Fruit fly (Drosophila melanogaster): Measurements from ENCODE around the gene CG31373.

CG31373 gene

DNA sequence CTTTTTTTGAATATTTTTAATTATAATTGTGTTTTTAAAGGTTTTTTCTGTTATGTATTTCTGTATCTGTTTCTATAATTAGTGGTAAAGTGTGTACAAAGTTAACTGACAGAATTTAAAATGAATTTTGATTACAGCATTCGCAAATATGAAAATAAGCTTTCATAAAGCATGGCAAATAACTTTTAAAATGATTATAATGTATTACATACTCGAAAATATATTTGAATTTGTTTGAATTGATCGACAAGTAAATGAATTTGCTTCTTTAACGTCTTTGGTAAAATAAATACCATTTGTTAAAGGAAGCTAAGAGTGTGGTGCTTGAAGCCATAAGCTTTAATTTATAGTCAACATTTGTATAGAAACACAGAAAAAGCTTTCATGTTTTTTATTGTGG, 2.0 kb upstream of the CG31373 start, which contains the start of gene CG14689:
Gene CG14689, minus strand, starts transcription at position 101 of the 400 bp plus-strand sequence.
- TF ChIP-seq crc (GFP tag; optimal IDR thresholded peaks at IDR 0.05): no peak
- TF ChIP-seq CG11504 (tag; optimal IDR thresholded peaks at IDR 0.05): peak; percentile 81

dm6 chr3R:10708169-10708568, 995 bp downstream of the CG31373 start, which contains the start of gene CG31278:
TSS of gene CG31278 (minus strand) at chr3R:10708340.
- peak; percentile 79 for TF ChIP-seq knrl (GFP tag; IDR thresholded peaks at IDR 0.05; ENCODE audit: partially characterized antibody)
- peak; percentile 81 for TF ChIP-seq CG34224 (GFP tag; IDR thresholded peaks at IDR 0.05; ENCODE audit: partially characterized antibody)
- TF ChIP-seq bbx (GFP tag; IDR thresholded peaks at IDR 0.05; ENCODE audit: partially characterized antibody): peak; percentile 81
- peak; percentile 13 for TF ChIP-seq Lhr (GFP tag; optimal IDR thresholded peaks at IDR 0.05)
- TF ChIP-seq Scr (GFP tag; IDR thresholded peaks at IDR 0.05; ENCODE audit: partially characterized antibody): peak; percentile 83
- TF ChIP-seq CG1024 (GFP tag; IDR thresholded peaks at IDR 0.05): no peak
- no peak for TF ChIP-seq fd96Cb (tag; optimal IDR thresholded peaks at IDR 0.05)
- TF ChIP-seq nmo (GFP tag; optimal IDR thresholded peaks at IDR 0.05): peak; percentile 23
- TF ChIP-seq MESR4 (GFP tag; optimal IDR thresholded peaks at IDR 0.05): peak; percentile 35
- peak; percentile 58 for TF ChIP-seq sens (GFP tag)
- peak; percentile 80 for TF ChIP-seq CG7963 (GFP tag; IDR thresholded peaks at IDR 0.05; ENCODE audit: partially characterized antibody)
- TF ChIP-seq CG17612 (GFP tag; IDR thresholded peaks at IDR 0.05): no peak
- peak in 1 of 2 experiments; percentile 91 for TF ChIP-seq Pdp1 (GFP tag; optimal IDR thresholded peaks at IDR 0.05)
- peak; percentile 92 for TF ChIP-seq Sry-δ (GFP tag; optimal IDR thresholded peaks at IDR 0.05)
- TF ChIP-seq hbn (GFP tag; IDR thresholded peaks at IDR 0.05; ENCODE audit: partially characterized antibody): peak; percentile 74
- TF ChIP-seq HLH4C (GFP tag; IDR thresholded peaks at IDR 0.05; ENCODE audit: partially characterized antibody): peak; percentile 64
- peak; percentile 67 for TF ChIP-seq gfzf (GFP tag; optimal IDR thresholded peaks at IDR 0.05)
- TF ChIP-seq CG14014 (GFP tag; IDR thresholded peaks at IDR 0.05): no peak
- TF ChIP-seq CG9797 (GFP tag; optimal IDR thresholded peaks at IDR 0.05): peak; percentile 75
- peak; percentile 41 for TF ChIP-seq Sin3A (optimal IDR thresholded peaks at IDR 0.05)
- peak; percentile 54; the same call in 1 of the 2 replicates for TF ChIP-seq inv (GFP tag; IDR thresholded peaks at IDR 0.05; ENCODE audit: partially characterized antibody)
- no peak for TF ChIP-seq CG30020 (tag; optimal IDR thresholded peaks at IDR 0.05)
- TF ChIP-seq Dll (GFP tag; IDR thresholded peaks at IDR 0.05; ENCODE audit: partially characterized antibody): peak; percentile 83
- TF ChIP-seq chinmo (GFP tag; IDR thresholded peaks at IDR 0.05; ENCODE audit: partially characterized antibody): 0 out of 4 replicates have a peak, but pooled peaks have one; percentile 84
- no peak for TF ChIP-seq Six4 (GFP tag; optimal IDR thresholded peaks at IDR 0.05)
- TF ChIP-seq hb (GFP tag; IDR thresholded peaks at IDR 0.05; ENCODE audit: partially characterized antibody): peak; percentile 68; the same call in 1 of the 3 replicates
- peak; percentile 79; the same call in 2 of the 3 replicates for TF ChIP-seq Opbp (GFP tag; IDR thresholded peaks at IDR 0.05; ENCODE audit: partially characterized antibody)
- peak; percentile 73 for TF ChIP-seq Med (GFP tag)
- TF ChIP-seq CG7556 (GFP tag; optimal IDR thresholded peaks at IDR 0.05): no peak
- peak; percentile 66 for TF ChIP-seq CG4617 (GFP tag; optimal IDR thresholded peaks at IDR 0.05; ENCODE audit: borderline replicate concordance)
- TF ChIP-seq CG1529 (GFP tag; optimal IDR thresholded peaks at IDR 0.05): no peak
- peak; percentile 71 for TF ChIP-seq Doc3 (GFP tag; IDR thresholded peaks at IDR 0.05; ENCODE audit: partially characterized antibody)
- peak; percentile 85 for TF ChIP-seq CG13287 (GFP tag; IDR thresholded peaks at IDR 0.05; ENCODE audit: partially characterized antibody)
- TF ChIP-seq CG13296 (GFP tag; optimal IDR thresholded peaks at IDR 0.05): no peak
- peak; percentile 84 for TF ChIP-seq amos (GFP tag; IDR thresholded peaks at IDR 0.05; ENCODE audit: partially characterized antibody)
- no peak for TF ChIP-seq jigr1 (GFP tag; IDR thresholded peaks at IDR 0.05)
- peak; percentile 79 for TF ChIP-seq pzg (GFP tag; optimal IDR thresholded peaks at IDR 0.05)
- no peak for TF ChIP-seq Hand (GFP tag; optimal IDR thresholded peaks at IDR 0.05)
- TF ChIP-seq dysf (GFP tag; IDR thresholded peaks at IDR 0.05): no peak
- peak; percentile 33 for TF ChIP-seq trem (tag; optimal IDR thresholded peaks at IDR 0.05)
- peak; percentile 24 for TF ChIP-seq CG3995 (GFP tag; optimal IDR thresholded peaks at IDR 0.05)
- TF ChIP-seq Dref (GFP tag; IDR thresholded peaks at IDR 0.05): peak; percentile 83
- peak; percentile 83 for TF ChIP-seq stwl (tag; optimal IDR thresholded peaks at IDR 0.05)
- peak; percentile 31 to 89 for TF ChIP-seq crp (GFP tag; optimal IDR thresholded peaks at IDR 0.05)

All from whole organism, embryonic.